Worm (Caenorhabditis elegans): ENCODE data around the gene clc-3.

DNA sequence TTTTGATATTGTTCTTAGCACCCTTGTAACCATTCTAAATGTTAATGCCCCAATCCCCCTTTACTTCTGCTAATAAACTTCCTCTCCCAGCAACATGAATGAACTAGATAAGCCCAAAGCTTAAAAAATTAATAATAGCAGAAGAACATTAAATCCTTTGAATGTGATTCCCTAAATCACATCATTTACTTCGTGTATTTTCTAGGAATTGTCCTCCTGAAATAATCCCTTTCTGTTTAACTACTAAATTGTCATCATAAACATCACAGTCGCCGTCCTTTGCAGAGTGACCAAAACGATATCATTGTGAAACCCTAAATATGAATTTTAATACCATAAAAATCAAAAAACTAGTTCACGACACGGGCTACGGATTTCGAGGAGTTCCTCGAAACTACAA, 41.5 kb upstream of the clc-3 start:
- TF ChIP-seq crh-2 (tag; optimal IDR thresholded peaks at IDR 0.05): no peak
- no peak for TF ChIP-seq elt-1 (tag; optimal IDR thresholded peaks at IDR 0.05)
- no peak for TF ChIP-seq lin-39 (tag; optimal IDR thresholded peaks at IDR 0.05)
- no peak for TF ChIP-seq ztf-11 (tag; optimal IDR thresholded peaks at IDR 0.05)
- TF ChIP-seq nhr-77 (tag; optimal IDR thresholded peaks at IDR 0.05): no peak
- no peak for TF ChIP-seq unc-39 (tag; optimal IDR thresholded peaks at IDR 0.05)
- TF ChIP-seq R02D3.7 (tag; optimal IDR thresholded peaks at IDR 0.05): no peak
